Fruit fly (Drosophila melanogaster): ENCODE results near the gene CG15764.

- no peak for TF ChIP-seq CG10348 (GFP tag; IDR thresholded peaks at IDR 0.05)
- no peak for TF ChIP-seq Ets98B (GFP tag; IDR thresholded peaks at IDR 0.05)
- TF ChIP-seq CG32121 (GFP tag; IDR thresholded peaks at IDR 0.05), result no peak
- no peak for TF ChIP-seq CG13204 (GFP tag; optimal IDR thresholded peaks at IDR 0.05)
These were observed 47.8 kb downstream of the CG15764 start, which contains the start of the genes Shmt and CG3726 for dm6 chrX:5916494-5917309.
